Fruit fly (Drosophila melanogaster) whole organism: Measurements from ENCODE around the gene ergic53.

Experiments used
- CG8478 ChIP-seq: fragments of >200 bp; optimal IDR thresholded peaks from 2 replicates; lab custom pipeline; 2018; ENCODE audit warnings: inconsistent platforms
- EcR ChIP-seq, 2 experiments: fragments of >200 bp; optimal IDR thresholded peaks; 2 replicates each; lab custom pipeline; 2017; ENCODE audit warnings: missing biosample characterization in 2 of 2, missing genetic modification characterization in 2 of 2, missing genetic modification reagents in 2 of 2
- pan ChIP-seq: fragments of >200 bp; optimal IDR thresholded peaks from 2 replicates; lab custom pipeline; 2017
- psq ChIP-seq: fragments of >200 bp; optimal IDR thresholded peaks from 2 replicates; lab custom pipeline; 2017
- usp ChIP-seq: fragments of >200 bp; optimal IDR thresholded peaks from 2 replicates; lab custom pipeline; 2017; ENCODE audit warnings: missing biosample characterization, missing genetic modification characterization, mixed read lengths

DNA sequence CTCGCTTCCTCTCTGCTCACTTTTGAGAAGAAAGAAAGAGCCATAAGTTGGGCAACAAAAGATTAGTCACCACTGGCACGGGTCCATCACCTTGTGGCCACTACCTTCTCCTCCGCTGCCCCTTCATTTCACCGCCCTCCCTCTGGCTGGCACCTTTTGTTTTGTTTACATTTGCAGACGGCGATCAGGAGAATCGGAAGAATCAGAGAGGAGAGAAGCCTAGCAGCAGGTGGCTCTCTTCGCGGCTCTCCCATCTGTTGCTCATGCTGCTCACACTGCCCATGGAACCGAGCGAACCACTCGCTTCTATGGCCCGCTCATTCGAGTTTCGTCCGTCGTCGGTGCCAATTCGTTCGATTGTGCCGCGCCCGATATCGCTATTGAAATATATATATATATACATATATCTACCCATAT, 11.6 kb downstream of the ergic53 start:
- TF ChIP-seq CG8478 (no peak), pan (lab: Kevin White, UChicago) (no peak), usp (GFP tag; lab: Kevin White, UChicago) (no peak), EcR (GFP tag; optimal IDR thresholded peaks at IDR 0.05; lab: Kevin White, UChicago) (peak; percentile 44 to 60), psq (no peak)
